Worm (Caenorhabditis elegans) whole organism, late embryonic: Measurements from ENCODE around the gene phlp-2.

Source experiments
- ceh-22 ChIP-seq: sonication (generic microtip); optimal IDR thresholded peaks from 2 replicates; lab custom pipeline; 2017; ENCODE audit warnings: missing biosample characterization, missing genetic modification characterization
- lin-11 ChIP-seq: fragments of 200-800 bp; sonication (Bioruptor generic); optimal IDR thresholded peaks from 2 replicates; lab custom pipeline; 2018; ENCODE audit warnings: mild to moderate bottlenecking, missing genetic modification characterization, missing compliant biosample characterization
- madf-2 ChIP-seq: sonication (generic microtip); optimal IDR thresholded peaks from 2 replicates; lab custom pipeline; 2017; ENCODE audit warnings: missing genetic modification characterization, missing compliant biosample characterization
- nfya-1 ChIP-seq: sonication (generic microtip); optimal IDR thresholded peaks from 2 replicates; lab custom pipeline; 2017; ENCODE audit warnings: missing genetic modification characterization, mild to moderate bottlenecking, missing compliant biosample characterization, antibody characterized with exemption, moderate library complexity
- nhr-11 ChIP-seq: fragments of 150-350 bp; optimal IDR thresholded peaks from 2 replicates; lab custom pipeline; 2014; ENCODE audit warnings: missing biosample characterization, missing genetic modification characterization
- pag-3 ChIP-seq: sonication (generic microtip); optimal IDR thresholded peaks from 2 replicates; lab custom pipeline; 2016; ENCODE audit warnings: missing compliant biosample characterization, missing genetic modification characterization, borderline replicate concordance
- pha-4 ChIP-seq: fragments of 150-350 bp; optimal IDR thresholded peaks from 2 replicates; lab custom pipeline; 2018; ENCODE audit warnings: missing biosample characterization, missing genetic modification reagents, missing genetic modification characterization
- sox-4 ChIP-seq: sonication (generic microtip); optimal IDR thresholded peaks from 2 replicates; lab custom pipeline; 2017; ENCODE audit warnings: mild to moderate bottlenecking, missing genetic modification characterization, inconsistent platforms, missing compliant biosample characterization

- no peak for TF ChIP-seq madf-2 (tag; lab: Kevin White, UChicago)
- TF ChIP-seq pha-4: no peak
- no peak for TF ChIP-seq lin-11 (tag; lab: Kevin White, UChicago)
- no peak for TF ChIP-seq sox-4
- no peak for TF ChIP-seq nfya-1 (tag; lab: Kevin White, UChicago)
- no peak for TF ChIP-seq nhr-11 (tag; lab: Kevin White, UChicago)
- TF ChIP-seq ceh-22: no peak
- TF ChIP-seq pag-3 (tag; lab: Kevin White, UChicago): no peak
Observed at ce11 chrIII:4231372-4231771, 22.1 kb downstream of the phlp-2 start.
